Fruit fly (Drosophila melanogaster): ENCODE results near the gene Cyp12e1.

The Cyp12e1 gene

DNA sequence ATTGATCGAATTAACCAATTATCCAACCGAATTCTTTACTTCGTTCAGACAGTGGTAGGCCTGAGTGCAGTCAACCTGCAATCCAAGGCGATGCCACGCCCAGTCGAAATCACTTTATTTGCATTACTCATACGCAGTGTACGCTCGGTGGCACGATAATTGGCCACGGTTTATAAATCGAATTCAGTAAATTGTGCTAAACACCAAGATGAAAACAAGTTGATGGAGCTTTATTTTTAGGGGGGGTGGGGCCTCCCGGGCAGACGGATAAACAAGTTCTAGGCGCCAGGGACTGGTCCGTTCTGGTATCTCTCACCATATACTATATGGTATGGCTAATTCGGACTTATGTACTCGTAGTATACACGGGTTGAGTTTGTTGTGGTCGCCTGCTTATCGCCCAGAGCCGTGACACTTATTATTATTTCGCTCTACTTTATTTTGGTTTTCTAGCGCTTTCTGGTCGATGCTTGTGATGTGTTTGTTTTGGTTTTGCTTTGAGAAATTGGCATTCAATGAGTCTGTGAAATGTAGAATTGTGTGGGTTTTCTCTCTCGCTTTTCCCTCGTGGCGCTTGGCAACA lies 39.3 kb upstream of the Cyp12e1 start:
- TF ChIP-seq chinmo (GFP tag; IDR thresholded peaks at IDR 0.05; ENCODE audit: partially characterized antibody), result peak; percentile 60; the same call in 2 of the 4 replicates
- peak; percentile 72 for TF ChIP-seq Med (GFP tag)
- no peak for TF ChIP-seq CG17612 (GFP tag; IDR thresholded peaks at IDR 0.05)
- peak; percentile 91 for TF ChIP-seq cwo (GFP tag; optimal IDR thresholded peaks at IDR 0.05)
- TF ChIP-seq nom (GFP tag; optimal IDR thresholded peaks at IDR 0.05), result peak; percentile 6
- TF ChIP-seq CG34224 (GFP tag; IDR thresholded peaks at IDR 0.05; ENCODE audit: partially characterized antibody), result peak; percentile 12; the same call in 1 of the 3 replicates
- TF ChIP-seq Elba2 (GFP tag; optimal IDR thresholded peaks at IDR 0.05), result no peak
- no peak for TF ChIP-seq crol (GFP tag; IDR thresholded peaks at IDR 0.05)
- no peak for TF ChIP-seq CG8359 (GFP tag; optimal IDR thresholded peaks at IDR 0.05; ENCODE audit: borderline replicate concordance)
- no peak for TF ChIP-seq CG15269 (tag; optimal IDR thresholded peaks at IDR 0.05)
- no peak for TF ChIP-seq Aef1 (GFP tag; IDR thresholded peaks at IDR 0.05)
- no peak for TF ChIP-seq CG14965 (GFP tag; optimal IDR thresholded peaks at IDR 0.05; ENCODE audit: borderline replicate concordance)
- 0 out of 2 replicates have a peak, but pooled peaks have one; percentile 2 for TF ChIP-seq dimm (GFP tag; IDR thresholded peaks at IDR 0.05)
- no peak for TF ChIP-seq Trl (optimal IDR thresholded peaks at IDR 0.05)
- no peak for TF ChIP-seq Trl (GFP tag; optimal IDR thresholded peaks at IDR 0.05)

DNA sequence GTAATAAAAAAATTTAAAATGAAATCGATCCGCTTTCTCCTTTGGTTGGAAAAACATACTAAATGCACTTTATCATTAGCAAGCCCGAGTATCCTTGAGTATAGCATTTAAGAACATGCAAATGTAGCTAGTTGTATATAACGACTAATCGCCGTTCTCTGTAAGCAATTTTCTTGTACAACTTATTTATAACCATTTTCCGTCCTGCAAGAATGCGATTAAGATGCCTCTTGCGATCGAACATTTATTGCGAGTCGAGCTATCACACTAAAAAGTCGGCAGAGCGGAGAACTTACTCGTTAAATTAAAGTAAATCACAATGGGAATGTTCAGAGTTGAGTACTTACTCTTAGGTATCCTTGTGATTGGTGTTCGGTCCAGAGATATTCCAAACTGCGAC lies 33.9 kb upstream of the Cyp12e1 start, which contains the start of gene mthl11:
mthl11 (plus strand) TSS at position 301 of the 400 bp plus-strand sequence.
- TF ChIP-seq CG4730 (GFP tag; IDR thresholded peaks at IDR 0.05) (no peak), CG15696 (tag; optimal IDR thresholded peaks at IDR 0.05) (no peak), CG15479 (GFP tag; optimal IDR thresholded peaks at IDR 0.05) (no peak), ems (GFP tag; optimal IDR thresholded peaks at IDR 0.05) (no peak), salm (tag; optimal IDR thresholded peaks at IDR 0.05) (no peak), Scr (GFP tag; IDR thresholded peaks at IDR 0.05; ENCODE audit: partially characterized antibody) (no peak), CG7357 (GFP tag; IDR thresholded peaks at IDR 0.05) (no peak), nom (GFP tag; optimal IDR thresholded peaks at IDR 0.05) (no peak), Adf1 (GFP tag; IDR thresholded peaks at IDR 0.05) (no peak), CG9215 (GFP tag; IDR thresholded peaks at IDR 0.05) (no peak), CG10366 (GFP tag; IDR thresholded peaks at IDR 0.05) (no peak), CG10979 (tag; optimal IDR thresholded peaks at IDR 0.05) (no peak), psq (GFP tag; optimal IDR thresholded peaks at IDR 0.05) (no peak), Nf-YB (GFP tag; optimal IDR thresholded peaks at IDR 0.05) (no peak), lov (optimal IDR thresholded peaks at IDR 0.05) (no peak), lov (GFP tag; IDR thresholded peaks at IDR 0.05) (no peak), h (optimal IDR thresholded peaks at IDR 0.05) (no peak), sna (GFP tag; IDR thresholded peaks at IDR 0.05; ENCODE audit: partially characterized antibody) (no peak), CG8359 (GFP tag; optimal IDR thresholded peaks at IDR 0.05; ENCODE audit: borderline replicate concordance) (no peak), Eip74EF (GFP tag; optimal IDR thresholded peaks at IDR 0.05) (no peak)

DNA sequence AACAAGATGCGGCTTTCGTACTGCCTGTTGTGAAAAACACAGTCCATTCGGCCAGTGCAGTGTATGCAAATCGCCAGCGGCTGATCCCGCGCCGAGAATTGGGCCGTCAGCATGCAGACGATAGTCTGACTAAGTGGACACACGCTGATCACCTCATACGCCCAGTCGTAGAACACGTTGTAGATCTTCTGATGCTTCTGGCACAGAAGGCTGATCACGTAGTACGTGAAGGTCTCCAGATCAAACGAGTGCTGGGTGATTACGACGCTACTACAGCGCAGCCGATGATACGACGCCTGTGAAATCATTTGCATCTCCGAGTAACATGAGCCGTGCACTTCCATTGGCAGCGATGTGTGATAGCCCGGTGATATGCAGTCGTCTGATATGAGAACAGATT lies 30.6 kb upstream of the Cyp12e1 start:
- no peak for TF ChIP-seq maf-S (GFP tag; optimal IDR thresholded peaks at IDR 0.05)
- TF ChIP-seq HHEX (GFP tag; optimal IDR thresholded peaks at IDR 0.05), result no peak
- TF ChIP-seq zfh1 (GFP tag; IDR thresholded peaks at IDR 0.05), result no peak
- no peak for TF ChIP-seq ewg (GFP tag; optimal IDR thresholded peaks at IDR 0.05)
- no peak for TF ChIP-seq CG15269 (tag; optimal IDR thresholded peaks at IDR 0.05)

Measured in whole organism, embryonic.